Worm (Caenorhabditis elegans) whole organism, L1 larva: ENCODE measurements around the gene F11G11.14.

Source experiments
- C16A3.4 ChIP-seq: fragments of 150-350 bp; optimal IDR thresholded peaks from 2 replicates; lab custom pipeline; 2014; ENCODE audit warnings: missing biosample characterization, missing genetic modification characterization
- Y116A8C.19 ChIP-seq: sonication (generic microtip); optimal IDR thresholded peaks from 2 replicates; lab custom pipeline; 2016; ENCODE audit warnings: missing compliant biosample characterization, missing genetic modification characterization, borderline replicate concordance
- blmp-1 ChIP-seq: fragments of 150-350 bp; optimal IDR thresholded peaks from 2 replicates; lab custom pipeline; 2014; ENCODE audit warnings: missing biosample characterization, missing genetic modification characterization
- ceh-82 ChIP-seq, 3 experiments: fragments of 150-350 bp in 1 of 3; sonication (generic microtip) in 2 of 3; optimal IDR thresholded peaks; 2 replicates each; lab custom pipeline; 2014 to 2017; ENCODE audit warnings: missing biosample characterization in 3 of 3, missing genetic modification characterization in 3 of 3
- ceh-88 ChIP-seq: fragments of 200-800 bp; sonication (Bioruptor generic); IDR thresholded peaks from 2 replicates; pipeline ENCODE4 v1.3.6; 2022; ENCODE audit warnings: missing genetic modification characterization, missing compliant biosample characterization
- efl-1 ChIP-seq, 4 experiments: fragments of 150-350 bp; optimal IDR thresholded peaks in 3 of 4; peaks in 1 of 4; 1 replicate in 1 of 4; 2 replicates in 3 of 4; lab custom pipeline; 2014; ENCODE audit warnings: missing biosample characterization in 2 of 4, missing genetic modification characterization in 2 of 4, missing genetic modification reagents in 2 of 4
- efl-3 ChIP-seq: fragments of 200-800 bp; sonication (Bioruptor generic); optimal IDR thresholded peaks from 2 replicates; lab custom pipeline; 2018; ENCODE audit warnings: mild to moderate bottlenecking, missing genetic modification characterization, missing compliant biosample characterization
- egl-13 ChIP-seq: sonication (generic microtip); optimal IDR thresholded peaks from 2 replicates; lab custom pipeline; 2016; ENCODE audit warnings: missing genotype, missing genetic modification reagents, missing genetic modification characterization, missing compliant biosample characterization
- egl-27 ChIP-seq, 2 experiments: fragments of 150-350 bp in 1 of 2; sonication (generic microtip); optimal IDR thresholded peaks; 3 replicates each; lab custom pipeline; 2017 to 2018; ENCODE audit warnings: missing biosample characterization in 2 of 2, missing genetic modification characterization in 2 of 2, missing genetic modification reagents in 2 of 2
- elt-2 ChIP-seq: sonication (generic microtip); optimal IDR thresholded peaks from 2 replicates; lab custom pipeline; 2016; ENCODE audit warnings: missing genetic modification characterization, mild to moderate bottlenecking, inconsistent platforms, missing compliant biosample characterization, missing genetic modification reagents
- elt-3 ChIP-seq, 6 experiments: fragments of 150-350 bp in 1 of 6; sonication (generic microtip); optimal IDR thresholded peaks; 2 replicates each; lab custom pipeline; 2017 to 2018; ENCODE audit warnings: missing biosample characterization in 6 of 6, missing genetic modification characterization in 6 of 6, inconsistent platforms in 1 of 6
- fkh-10 ChIP-seq: sonication (generic microtip); optimal IDR thresholded peaks from 2 replicates; lab custom pipeline; 2017; ENCODE audit warnings: missing biosample characterization, missing genetic modification reagents, missing genetic modification characterization
- grh-1 ChIP-seq: fragments of 200-800 bp; sonication (Bioruptor generic); IDR thresholded peaks from 2 replicates; pipeline ENCODE4 v1.3.6; 2022; ENCODE audit warnings: missing genetic modification reagents, missing genetic modification characterization, missing compliant biosample characterization
- irx-1 ChIP-seq: sonication (generic microtip); optimal IDR thresholded peaks from 2 replicates; lab custom pipeline; 2016; ENCODE audit warnings: missing genetic modification characterization, missing compliant biosample characterization
- jun-1 ChIP-seq: fragments of 150-350 bp; optimal IDR thresholded peaks from 2 replicates; lab custom pipeline; 2014; ENCODE audit warnings: missing biosample characterization, missing genetic modification reagents, missing genetic modification characterization
- lin-14 ChIP-seq: fragments of 200-800 bp; sonication (Bioruptor generic); optimal IDR thresholded peaks from 2 replicates; lab custom pipeline; 2018; ENCODE audit warnings: mild to moderate bottlenecking, missing genetic modification characterization, moderate library complexity, missing compliant biosample characterization
- lin-35 ChIP-seq, 2 experiments: fragments of 150-350 bp; optimal IDR thresholded peaks; 2 replicates each; lab custom pipeline; 2014; ENCODE audit warnings: missing biosample characterization in 2 of 2, missing genetic modification characterization in 2 of 2, missing genetic modification reagents in 2 of 2
- lin-39 ChIP-seq: fragments of 150-350 bp; optimal IDR thresholded peaks from 2 replicates; lab custom pipeline; 2014; ENCODE audit warnings: missing biosample characterization, missing genetic modification reagents, missing genetic modification characterization
- mdl-1 ChIP-seq, 2 experiments: fragments of 150-350 bp; optimal IDR thresholded peaks; 2 replicates each; lab custom pipeline; 2014 to 2017; ENCODE audit warnings: missing biosample characterization in 2 of 2, missing genetic modification characterization in 2 of 2, inconsistent platforms in 1 of 2
- nhr-19 ChIP-seq: fragments of 200-800 bp; sonication (Bioruptor generic); conservative IDR thresholded peaks from 2 replicates; pipeline ENCODE4 v1.3.6; 2022; ENCODE audit warnings: missing genetic modification characterization, missing compliant biosample characterization
- nhr-28 ChIP-seq: fragments of 150-350 bp; optimal IDR thresholded peaks from 2 replicates; lab custom pipeline; 2014; ENCODE audit warnings: missing biosample characterization, missing genetic modification characterization
- nhr-84 ChIP-seq: sonication (generic microtip); optimal IDR thresholded peaks from 2 replicates; lab custom pipeline; 2017; ENCODE audit warnings: missing biosample characterization, missing genetic modification characterization
- nhr-85 ChIP-seq: sonication (generic microtip); peaks from one replicate; lab custom pipeline; 2016; ENCODE audit warnings: missing genetic modification characterization, inconsistent platforms, missing compliant biosample characterization
- nhr-90 ChIP-seq: sonication (generic microtip); optimal IDR thresholded peaks from 2 replicates; lab custom pipeline; 2016; ENCODE audit warnings: mild to moderate bottlenecking, missing genetic modification characterization, missing compliant biosample characterization; ENCODE audit not compliant: poor library complexity
- sox-4 ChIP-seq: sonication (generic microtip); optimal IDR thresholded peaks from 2 replicates; lab custom pipeline; 2016; ENCODE audit warnings: missing genetic modification characterization, missing compliant biosample characterization
- sptf-1 ChIP-seq: fragments of 150-350 bp; optimal IDR thresholded peaks from 2 replicates; lab custom pipeline; 2014; ENCODE audit warnings: missing biosample characterization, missing genetic modification characterization
- unc-130 ChIP-seq: fragments of 150-350 bp; optimal IDR thresholded peaks from 2 replicates; lab custom pipeline; 2017; ENCODE audit warnings: missing biosample characterization, missing genetic modification characterization, inconsistent platforms
- unc-62 ChIP-seq: fragments of 150-350 bp; optimal IDR thresholded peaks from 2 replicates; lab custom pipeline; 2014; ENCODE audit warnings: missing biosample characterization, missing genetic modification reagents, missing genetic modification characterization
- vab-15 ChIP-seq: sonication (generic microtip); optimal IDR thresholded peaks from 2 replicates; lab custom pipeline; 2017; ENCODE audit warnings: missing genotype, mild to moderate bottlenecking, missing genetic modification characterization, missing compliant biosample characterization
- ztf-4 ChIP-seq: fragments of 150-350 bp; optimal IDR thresholded peaks from 2 replicates; lab custom pipeline; 2014; ENCODE audit warnings: missing biosample characterization, missing genetic modification characterization

Gene F11G11.14

DNA sequence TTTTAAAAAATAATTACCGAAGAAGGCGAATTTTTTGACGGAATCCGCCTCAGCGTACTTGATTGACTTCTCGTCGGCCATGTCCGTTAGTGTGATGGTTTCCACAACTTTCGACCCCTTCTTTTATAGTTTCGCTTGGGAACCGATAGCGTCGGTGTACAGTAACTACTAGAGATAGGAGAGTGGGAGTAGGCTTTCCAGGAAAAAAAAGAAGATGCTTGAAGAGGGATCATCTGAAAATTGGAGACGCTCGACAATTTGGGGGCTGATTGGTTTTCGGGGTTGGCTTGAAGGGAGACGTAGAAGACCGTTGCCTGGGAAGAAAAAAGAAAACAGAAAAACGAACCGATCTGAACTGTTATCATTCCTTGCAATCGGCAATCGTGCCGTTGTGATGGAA lies 7.2 kb downstream of the F11G11.14 start, which contains the start of gene col-20:
Gene col-20, minus strand, starts transcription at position 101 of the 400 bp plus-strand sequence.
- no peak for TF ChIP-seq jun-1 (tag; lab: Kevin White, UChicago)
- no peak for TF ChIP-seq efl-1 (optimal IDR thresholded peaks at IDR 0.05; lab: Kevin White, UChicago)
- peak in 1 of 2 experiments; percentile 65 for TF ChIP-seq efl-1 (GFP tag; optimal IDR thresholded peaks at IDR 0.05 in 1 of 2; lab: Kevin White, UChicago)

DNA sequence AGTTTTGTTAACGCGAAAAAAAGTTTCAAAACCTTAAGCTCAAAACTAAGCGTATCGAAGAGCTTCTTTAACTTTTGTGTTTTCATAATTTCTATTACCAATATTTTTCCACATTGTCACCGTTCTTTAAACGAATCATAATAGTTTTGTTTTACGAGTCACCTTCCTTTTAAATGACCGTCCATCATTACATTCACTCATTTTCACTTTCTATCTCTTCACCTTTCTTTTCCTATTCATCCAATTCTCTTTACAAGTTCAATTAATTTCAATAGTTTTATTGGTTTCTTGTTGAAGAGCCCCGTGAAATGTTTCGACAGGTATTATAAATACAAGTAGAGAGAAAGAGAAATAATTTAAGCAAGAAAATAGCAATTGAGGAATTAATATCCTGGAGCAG lies 8.4 kb downstream of the F11G11.14 start:
- TF ChIP-seq sptf-1 (tag; lab: Kevin White, UChicago) (no peak), blmp-1 (tag; lab: Kevin White, UChicago) (peak; percentile 67)

DNA sequence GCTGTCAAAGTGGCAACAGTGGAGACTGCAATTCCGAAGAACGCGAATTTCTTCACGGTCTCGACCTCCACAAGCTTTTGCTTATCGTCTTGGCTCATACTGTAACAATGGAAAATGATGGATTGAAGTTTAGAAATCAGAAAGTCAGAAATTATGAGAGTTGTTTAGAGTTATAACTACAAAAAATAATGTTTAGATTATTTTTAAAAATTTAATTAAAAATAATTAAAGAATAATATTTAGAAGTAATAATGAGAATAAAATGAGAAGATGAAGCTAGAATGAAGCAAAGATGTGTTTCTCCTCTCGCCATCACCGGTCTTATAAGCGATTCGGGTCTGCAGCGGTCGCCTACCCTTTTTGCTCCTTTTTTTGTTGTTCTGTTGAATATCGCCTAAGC lies 9.5 kb downstream of the F11G11.14 start, which contains the start of gene col-73:
Gene col-73, minus strand, starts transcription at position 101 of the 400 bp plus-strand sequence.
- no peak for TF ChIP-seq nhr-84 (tag; lab: Kevin White, UChicago)
- TF ChIP-seq nhr-90 (tag; lab: Kevin White, UChicago) = no peak
- TF ChIP-seq egl-13 = no peak
- no peak for TF ChIP-seq grh-1 (GFP tag; lab: Robert Waterston, UW)
- no peak for TF ChIP-seq ceh-82 (tag; optimal IDR thresholded peaks at IDR 0.05; lab: Kevin White, UChicago)
- no peak for TF ChIP-seq efl-3 (GFP tag; lab: Kevin White, UChicago)
- no peak for TF ChIP-seq nhr-28 (tag; lab: Kevin White, UChicago)
- TF ChIP-seq Y116A8C.19 (tag; lab: Kevin White, UChicago) = no peak
- TF ChIP-seq fkh-10 (GFP tag; lab: Kevin White, UChicago) = no peak
- no peak for TF ChIP-seq lin-14 (GFP tag; lab: Kevin White, UChicago)
- no peak for TF ChIP-seq irx-1 (tag; lab: Kevin White, UChicago)
- no peak for TF ChIP-seq vab-15 (tag; lab: Kevin White, UChicago)

DNA sequence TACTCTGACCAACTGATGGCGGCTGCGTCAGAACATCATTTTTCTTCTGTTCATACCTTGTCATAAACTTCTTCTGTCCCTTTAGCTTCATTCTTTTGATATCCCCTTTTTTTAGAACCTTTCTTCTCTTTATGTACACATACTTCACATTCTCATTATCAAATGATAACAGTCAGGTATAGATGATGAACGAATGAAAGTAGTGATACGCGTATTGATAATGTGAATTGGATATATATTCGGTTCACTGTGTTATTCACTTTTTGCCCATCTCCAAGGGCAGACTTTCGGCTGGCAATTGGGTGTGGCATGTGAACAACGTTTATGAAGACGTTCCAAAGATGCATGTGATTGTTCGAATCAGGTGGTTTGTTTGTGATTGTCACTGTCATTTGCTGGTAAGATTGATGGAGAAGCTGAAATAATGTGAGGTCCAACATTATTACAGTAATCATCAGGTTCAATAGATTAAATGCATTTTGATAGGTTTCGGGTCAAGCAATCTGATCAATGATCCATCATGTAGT lies 10.9 kb downstream of the F11G11.14 start, which contains the start of gene F11G11.15:
Gene F11G11.15, plus strand, starts transcription at position 511 of the 527 bp plus-strand sequence.
- TF ChIP-seq ztf-4 (tag; lab: Kevin White, UChicago) (no peak), sptf-1 (tag; lab: Kevin White, UChicago) (no peak), nhr-19 (no peak), irx-1 (tag; lab: Kevin White, UChicago) (no peak), blmp-1 (tag; lab: Kevin White, UChicago) (peak; percentile 77), egl-27 (tag; optimal IDR thresholded peaks at IDR 0.05; lab: Kevin White, UChicago) (no peak), C16A3.4 (no peak), unc-62 (no peak), ceh-88 (GFP tag; lab: Robert Waterston, UW) (no peak), elt-3 (tag; optimal IDR thresholded peaks at IDR 0.05; lab: Kevin White, UChicago) (peak in 1 of 6 experiments; percentile 5)

DNA sequence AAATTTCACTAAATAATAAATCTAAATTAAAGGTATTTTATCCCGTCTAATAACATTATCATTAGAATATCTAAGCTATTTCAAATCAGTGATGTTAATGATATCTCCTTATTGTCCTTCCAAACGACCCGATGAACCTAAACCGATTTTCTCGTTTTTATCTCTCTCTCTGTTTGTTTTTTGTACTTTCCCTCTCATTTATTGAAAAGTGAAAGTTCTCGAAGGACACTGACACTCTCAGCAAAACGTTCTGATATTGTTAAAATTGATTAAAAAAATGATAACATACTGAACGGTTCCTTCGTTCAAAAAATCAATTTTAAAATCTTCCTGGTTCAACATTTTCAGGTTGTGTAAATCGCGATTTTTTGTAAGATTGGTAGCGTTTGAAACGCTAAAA lies 12.6 kb downstream of the F11G11.14 start, which contains the start of gene F11G11.13:
Gene F11G11.13, minus strand, starts transcription at position 89 of the 400 bp plus-strand sequence.
- TF ChIP-seq mdl-1 (tag; optimal IDR thresholded peaks at IDR 0.05; lab: Kevin White, UChicago) (no peak), elt-3 (tag; optimal IDR thresholded peaks at IDR 0.05; lab: Kevin White, UChicago) (peak in 1 of 6 experiments; percentile 7), blmp-1 (tag; lab: Kevin White, UChicago) (peak; percentile 90), lin-35 (GFP tag; optimal IDR thresholded peaks at IDR 0.05; lab: Kevin White, UChicago) (no peak), sox-4 (tag; lab: Kevin White, UChicago) (no peak), grh-1 (GFP tag; lab: Robert Waterston, UW) (no peak), lin-14 (GFP tag; lab: Kevin White, UChicago) (no peak), unc-130 (no peak), nhr-85 (tag; lab: Kevin White, UChicago) (peak; percentile 55), lin-39 (no peak)

DNA sequence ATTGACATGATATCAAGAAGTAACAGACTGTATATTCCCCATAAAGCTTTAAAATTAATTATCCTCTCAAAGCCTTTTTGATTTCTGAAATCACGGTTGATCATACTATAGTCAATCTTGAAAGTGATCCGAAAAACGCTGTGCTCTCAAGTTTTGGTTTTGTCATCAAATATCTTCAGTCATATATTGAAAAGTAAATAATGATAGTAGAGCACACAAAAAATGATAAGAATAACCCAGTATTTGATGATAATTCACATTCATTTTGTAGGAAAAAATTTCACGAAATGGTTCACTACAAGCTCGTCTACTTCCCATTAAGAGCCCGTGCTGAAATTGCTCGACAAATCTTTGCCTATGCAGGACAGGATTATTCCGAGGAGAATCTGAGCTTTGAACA lies 16.1 kb downstream of the F11G11.14 start, which contains the start of gene gst-6:
Gene gst-6, plus strand, starts transcription at position 263 of the 400 bp plus-strand sequence.
- TF ChIP-seq unc-62 (no peak), elt-2 (tag; lab: Kevin White, UChicago) (peak; percentile 63)
